Worm (Caenorhabditis elegans) whole organism, dauer: ENCODE data around the gene aakg-1.

ENCODE experiments used
- unc-62 ChIP-seq: sonication (generic microtip); optimal IDR thresholded peaks from 2 replicates; lab custom pipeline; 2017; ENCODE audit warnings: missing biosample characterization, missing genetic modification reagents, missing genetic modification characterization

The aakg-1 gene

ce11 chrIII:12599672-12600071, 24.5 kb upstream of the aakg-1 start, which contains the start of gene gldi-8:
Gene gldi-8, minus strand, starts transcription at chrIII:12599729.
- no peak for TF ChIP-seq unc-62 (GFP tag; lab: Kevin White, UChicago)

- TF ChIP-seq unc-62 (GFP tag; lab: Kevin White, UChicago) = no peak
These were observed 23.5 kb upstream of the aakg-1 start for ce11 chrIII:12598418-12599330.

ce11 chrIII:12595640-12596039, 20.4 kb upstream of the aakg-1 start:
- TF ChIP-seq unc-62 (GFP tag; lab: Kevin White, UChicago) = no peak

DNA sequence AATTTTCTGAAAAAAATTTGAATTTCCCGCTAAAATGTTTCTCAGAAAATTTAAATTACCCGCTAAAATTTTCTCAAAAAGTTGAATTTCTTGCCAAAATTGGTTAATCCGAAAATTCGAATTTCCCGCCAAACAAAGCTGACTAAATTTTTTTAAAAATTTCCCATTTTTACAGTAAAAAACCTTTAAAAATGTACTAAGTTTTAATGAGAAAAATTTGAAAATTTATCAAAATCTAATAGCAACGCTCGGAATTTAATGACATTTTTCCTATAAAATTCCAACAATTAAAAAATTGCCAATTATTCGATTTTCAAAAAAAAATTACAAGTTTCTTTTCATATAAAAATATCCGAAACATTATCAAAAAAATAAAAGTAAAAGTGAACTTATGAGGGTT, 16.7 kb upstream of the aakg-1 start:
- TF ChIP-seq unc-62 (GFP tag; lab: Kevin White, UChicago) = no peak

- no peak for TF ChIP-seq unc-62 (GFP tag; lab: Kevin White, UChicago)
These were observed 10.6 kb upstream of the aakg-1 start for ce11 chrIII:12585842-12586241.

- TF ChIP-seq unc-62 (GFP tag; lab: Kevin White, UChicago) = no peak
These were observed 8.3 kb upstream of the aakg-1 start for ce11 chrIII:12583466-12583865.

DNA sequence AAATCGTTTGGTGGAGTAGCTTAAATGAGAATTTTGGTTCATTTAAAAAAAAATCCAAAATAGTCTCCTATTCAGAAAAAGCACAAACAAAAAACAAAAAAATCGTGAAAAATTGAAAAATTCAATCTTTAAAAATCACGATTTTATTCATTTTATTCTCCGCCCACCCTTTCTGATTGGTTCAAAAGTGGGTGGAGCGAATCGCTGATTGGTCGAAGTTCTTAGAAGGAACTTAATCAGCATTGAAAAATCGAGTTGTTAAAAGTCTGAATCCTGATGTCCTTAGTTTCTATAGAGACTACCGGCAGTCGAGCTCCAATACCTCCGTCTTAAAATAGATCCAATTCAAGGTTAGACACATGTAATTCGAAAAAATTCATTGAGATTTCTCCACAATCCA, 5.3 kb downstream of the aakg-1 start:
- no peak for TF ChIP-seq unc-62 (GFP tag; lab: Kevin White, UChicago)

DNA sequence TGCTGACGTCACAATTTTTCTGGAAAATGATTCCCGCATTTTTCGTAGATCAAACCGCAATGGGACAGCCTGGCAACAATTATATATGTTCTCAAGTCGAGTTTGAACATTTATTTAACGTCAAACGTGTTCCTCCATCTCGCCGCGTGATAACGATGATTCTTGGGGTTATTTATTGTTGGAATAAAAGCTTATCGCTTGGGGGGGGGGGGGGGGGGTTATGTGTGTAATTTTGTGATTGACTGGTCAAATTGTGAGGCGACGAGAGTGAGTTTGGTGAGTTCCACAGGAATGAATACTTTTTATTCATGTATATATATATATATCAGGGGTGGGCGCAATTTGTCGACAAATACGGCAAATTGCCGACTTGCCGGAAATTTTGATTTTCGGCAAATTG, 6.2 kb downstream of the aakg-1 start:
- TF ChIP-seq unc-62 (GFP tag; lab: Kevin White, UChicago) = no peak

DNA sequence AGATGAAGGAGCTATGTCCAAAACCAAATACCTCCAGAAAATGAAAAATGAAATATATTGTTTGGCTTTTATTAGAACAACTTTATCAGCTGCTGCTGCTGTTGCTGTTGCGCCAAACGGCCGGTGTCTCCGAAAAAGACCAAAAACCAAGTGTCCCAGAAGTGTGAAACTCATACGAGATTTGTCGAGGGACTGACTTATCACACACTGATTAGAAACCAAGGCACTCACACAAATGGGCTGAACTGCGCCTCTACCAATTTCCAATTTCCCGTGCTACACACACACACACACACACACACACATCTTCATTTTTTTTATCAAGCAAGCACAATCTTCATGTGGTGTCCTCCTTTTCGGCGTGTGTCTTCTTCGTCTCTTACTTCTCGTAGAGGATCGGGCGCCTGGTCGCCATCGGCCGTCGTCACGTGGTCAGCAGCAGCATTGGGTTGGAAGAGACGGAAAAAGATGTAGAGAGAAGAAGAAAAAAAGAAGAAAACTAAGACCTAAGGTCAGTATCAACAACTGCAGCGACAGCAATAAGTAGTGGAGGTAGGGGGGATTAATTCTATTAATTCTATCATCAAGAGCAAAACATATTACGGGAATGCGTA, 7.1 kb downstream of the aakg-1 start:
- TF ChIP-seq unc-62 (GFP tag; lab: Kevin White, UChicago) = no peak

DNA sequence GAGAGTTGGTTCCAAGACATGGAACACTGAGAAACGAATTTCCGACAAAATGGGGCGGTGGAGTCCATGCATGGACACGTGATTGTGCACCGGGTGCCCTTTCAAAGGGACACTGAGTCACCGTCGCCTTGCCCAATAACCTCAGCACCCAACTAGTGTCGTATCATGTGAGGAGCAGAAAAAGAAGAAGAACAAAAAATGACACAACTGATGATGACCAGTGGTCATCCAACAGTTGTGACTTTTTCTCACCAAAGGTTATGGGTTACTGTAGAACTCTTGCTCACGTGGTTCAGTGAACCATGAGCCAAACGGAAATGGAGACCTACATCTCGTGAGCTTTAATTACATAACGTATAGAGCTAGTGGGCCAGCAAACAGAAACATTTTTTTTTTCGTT, 9.4 kb downstream of the aakg-1 start:
- TF ChIP-seq unc-62 (GFP tag; lab: Kevin White, UChicago) = no peak

DNA sequence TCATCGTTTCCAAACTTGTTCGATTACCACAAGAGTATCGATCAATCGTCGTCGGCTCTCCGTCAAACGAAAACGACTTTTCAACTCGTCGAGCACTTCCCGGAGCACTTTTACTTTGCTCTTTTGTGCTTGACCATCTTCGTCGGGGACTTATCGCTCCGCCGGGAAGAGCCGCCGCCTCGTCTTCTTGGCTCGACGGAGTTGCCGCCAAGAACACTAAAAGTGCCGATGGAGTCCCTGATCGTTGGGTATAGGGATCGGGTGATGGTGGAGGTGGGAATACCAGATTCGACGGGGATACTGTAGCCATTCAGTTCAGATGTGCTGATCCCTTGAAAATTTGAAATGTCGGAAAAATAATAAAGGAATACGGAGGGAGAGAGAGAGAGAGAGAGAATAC, 12.4 kb downstream of the aakg-1 start:
- TF ChIP-seq unc-62 (GFP tag; lab: Kevin White, UChicago) = no peak

ce11 chrIII:12558097-12558594, 17.1 kb downstream of the aakg-1 start:
- no peak for TF ChIP-seq unc-62 (GFP tag; lab: Kevin White, UChicago)

ce11 chrIII:12556104-12556503, 19.1 kb downstream of the aakg-1 start:
- no peak for TF ChIP-seq unc-62 (GFP tag; lab: Kevin White, UChicago)

- no peak for TF ChIP-seq unc-62 (GFP tag; lab: Kevin White, UChicago)
These were observed 23.9 kb downstream of the aakg-1 start for ce11 chrIII:12551253-12551652.

ce11 chrIII:12549657-12550056, 25.5 kb downstream of the aakg-1 start:
- no peak for TF ChIP-seq unc-62 (GFP tag; lab: Kevin White, UChicago)

- TF ChIP-seq unc-62 (GFP tag; lab: Kevin White, UChicago) = no peak
These were observed 26.8 kb downstream of the aakg-1 start for ce11 chrIII:12548441-12548840.
